Fruit fly (Drosophila melanogaster) whole organism, embryonic: Measurements from ENCODE around the gene Ilp6.

ENCODE experiments used
- Antp ChIP-seq: fragments of 200-800 bp; sonication (Bioruptor generic); optimal IDR thresholded peaks from 3 replicates; lab custom pipeline; 2016; ENCODE audit warnings: missing biosample characterization, missing genetic modification characterization
- Awh ChIP-seq: fragments of 200-800 bp; sonication (Bioruptor generic); IDR thresholded peaks from 2 replicates; pipeline ENCODE4, ENCODE4 v1.3.6; 2022; ENCODE audit warnings: missing biosample characterization, missing genetic modification characterization
- B-H1 ChIP-seq: fragments of 200-800 bp; sonication (Bioruptor generic); IDR thresholded peaks from 3 replicates; pipeline ENCODE4 v1.3.6; 2022; ENCODE audit warnings: missing biosample characterization, missing genetic modification characterization
- B-H2 ChIP-seq: fragments of 200-800 bp; sonication (Bioruptor generic); optimal IDR thresholded peaks from 2 replicates; lab custom pipeline; 2018; ENCODE audit warnings: missing biosample characterization, mild to moderate bottlenecking, missing genetic modification characterization
- CG10209 ChIP-seq: fragments of 200-800 bp; sonication (Bioruptor generic); optimal IDR thresholded peaks from 3 replicates; lab custom pipeline; 2017; ENCODE audit warnings: missing biosample characterization, mild to moderate bottlenecking, missing genetic modification characterization, missing genetic modification reagents
- CG12071 ChIP-seq: fragments of 200-800 bp; sonication (Bioruptor generic); optimal IDR thresholded peaks from 3 replicates; lab custom pipeline; 2018; ENCODE audit warnings: missing biosample characterization, mild to moderate bottlenecking, missing genetic modification characterization
- CG13296 ChIP-seq: fragments of 200-800 bp; sonication (Bioruptor generic); optimal IDR thresholded peaks from 3 replicates; lab custom pipeline; 2018; ENCODE audit warnings: missing biosample characterization, mild to moderate bottlenecking, missing genetic modification characterization
- CG13424 ChIP-seq: fragments of 200-800 bp; sonication (Bioruptor generic); optimal IDR thresholded peaks from 2 replicates; lab custom pipeline; 2019; ENCODE audit warnings: missing biosample characterization, mild to moderate bottlenecking, missing genetic modification characterization, moderate library complexity
- CG15269 ChIP-seq: fragments of 200-800 bp; sonication (Bioruptor generic); optimal IDR thresholded peaks from 2 replicates; lab custom pipeline; 2018; ENCODE audit warnings: missing biosample characterization, mild to moderate bottlenecking, missing genetic modification characterization, moderate library complexity
- CG17186 ChIP-seq: fragments of 200-800 bp; sonication (Bioruptor generic); optimal IDR thresholded peaks from 3 replicates; lab custom pipeline; 2017; ENCODE audit warnings: missing biosample characterization, missing genetic modification reagents, missing genetic modification characterization
- CG17361 ChIP-seq: fragments of 200-800 bp; sonication (Bioruptor generic); IDR thresholded peaks from 3 replicates; pipeline ENCODE4 v1.3.6; 2022; ENCODE audit warnings: missing biosample characterization, missing genetic modification characterization
- CG17385 ChIP-seq: fragments of 200-800 bp; sonication (Bioruptor generic); optimal IDR thresholded peaks from 3 replicates; lab custom pipeline; 2018; ENCODE audit warnings: missing biosample characterization, mild to moderate bottlenecking, missing genetic modification characterization
- CG18011 ChIP-seq: fragments of 200-800 bp; sonication (Bioruptor generic); optimal IDR thresholded peaks from 2 replicates; lab custom pipeline; 2017; ENCODE audit warnings: missing biosample characterization, missing genetic modification characterization, mild to moderate bottlenecking, moderate library complexity, missing genotype
- CG3065 ChIP-seq: fragments of 200-800 bp; sonication (Bioruptor generic); optimal IDR thresholded peaks from 2 replicates; lab custom pipeline; 2016; ENCODE audit warnings: missing biosample characterization, missing genetic modification characterization
- CG32767 ChIP-seq: fragments of 200-800 bp; sonication (Bioruptor generic); IDR thresholded peaks from 2 replicates; pipeline ENCODE4 v1.3.6; 2022; ENCODE audit warnings: missing biosample characterization, missing genetic modification characterization
- CG32772 ChIP-seq: fragments of 200-800 bp; sonication (Bioruptor generic); IDR thresholded peaks from 2 replicates; pipeline ENCODE4 v1.3.6; 2022; ENCODE audit warnings: missing biosample characterization, missing genetic modification characterization
- CG4282 ChIP-seq: fragments of 200-800 bp; sonication (Bioruptor generic); optimal IDR thresholded peaks from 2 replicates; lab custom pipeline; 2016; ENCODE audit warnings: missing biosample characterization, missing genetic modification characterization
- CG7357 ChIP-seq: fragments of 200-800 bp; sonication (Bioruptor generic); IDR thresholded peaks from 3 replicates; pipeline ENCODE4 v1.3.6; 2022; ENCODE audit warnings: missing biosample characterization, missing genetic modification characterization
- CG9609 ChIP-seq: fragments of 200-800 bp; sonication (Bioruptor generic); optimal IDR thresholded peaks from 3 replicates; lab custom pipeline; 2016; ENCODE audit warnings: missing biosample characterization, missing genetic modification characterization
- CTCF ChIP-seq: fragments of 200-800 bp; sonication (Bioruptor generic); optimal IDR thresholded peaks from 2 replicates; lab custom pipeline; 2017; ENCODE audit warnings: missing biosample characterization, mild to moderate bottlenecking, missing genetic modification characterization, moderate library complexity
- Camta ChIP-seq: fragments of 200-800 bp; sonication (Bioruptor generic); optimal IDR thresholded peaks from 2 replicates; lab custom pipeline; 2016; ENCODE audit warnings: missing biosample characterization, missing genetic modification characterization
- D19A ChIP-seq: fragments of 200-800 bp; optimal IDR thresholded peaks from 3 replicates; lab custom pipeline; 2019; ENCODE audit warnings: missing biosample characterization, mild to moderate bottlenecking, missing genetic modification characterization, moderate library complexity
- D19B ChIP-seq: fragments of 200-800 bp; sonication (Bioruptor generic); optimal IDR thresholded peaks from 2 replicates; lab custom pipeline; 2017; ENCODE audit warnings: missing biosample characterization, mild to moderate bottlenecking, missing genetic modification characterization
- Doc2 ChIP-seq: fragments of 200-800 bp; sonication (Bioruptor generic); IDR thresholded peaks from 2 replicates; pipeline ENCODE4 v1.3.6; 2022; ENCODE audit warnings: missing biosample characterization, missing genetic modification characterization
- Dp ChIP-seq: fragments of 200-800 bp; sonication (Bioruptor generic); optimal IDR thresholded peaks from 2 replicates; lab custom pipeline; 2018; ENCODE audit warnings: missing biosample characterization, mild to moderate bottlenecking, missing genetic modification characterization, moderate library complexity
- Fer3 ChIP-seq: fragments of 200-800 bp; sonication (Bioruptor generic); optimal IDR thresholded peaks from 2 replicates; lab custom pipeline; 2018; ENCODE audit warnings: missing biosample characterization, mild to moderate bottlenecking, missing genetic modification characterization, moderate library complexity
- Gsc ChIP-seq: fragments of 200-800 bp; sonication (Bioruptor generic); IDR thresholded peaks from 2 replicates; pipeline ENCODE4 v1.3.6; 2022; ENCODE audit warnings: missing biosample characterization, missing genetic modification characterization
- Hmx ChIP-seq: fragments of 200-800 bp; sonication (Bioruptor generic); optimal IDR thresholded peaks from 2 replicates; lab custom pipeline; 2016; ENCODE audit warnings: missing biosample characterization, missing genetic modification characterization
- Hr39 ChIP-seq: fragments of >200 bp; optimal IDR thresholded peaks from 2 replicates; lab custom pipeline; 2017
- Hr78 ChIP-seq, 2 experiments: fragments of 200-800 bp in 1 of 2; fragments of >200 bp in 1 of 2; sonication (Bioruptor generic) in 1 of 2; optimal IDR thresholded peaks; 2 replicates each; lab custom pipeline; 2017 to 2019; ENCODE audit warnings: missing biosample characterization in 2 of 2, missing genetic modification characterization in 2 of 2, mild to moderate bottlenecking in 1 of 2, moderate library complexity in 1 of 2
- Jarid2 ChIP-seq: fragments of 200-800 bp; sonication (Bioruptor generic); optimal IDR thresholded peaks from 3 replicates; lab custom pipeline; 2017; ENCODE audit warnings: mild to moderate bottlenecking, missing biosample characterization, missing genetic modification reagents, missing genetic modification characterization
- Meics ChIP-seq: fragments of 200-800 bp; sonication (Bioruptor generic); optimal IDR thresholded peaks from 2 replicates; lab custom pipeline; 2017; ENCODE audit warnings: missing biosample characterization, mild to moderate bottlenecking, missing genetic modification characterization
- Mrtf ChIP-seq: fragments of 200-800 bp; sonication (Bioruptor generic); IDR thresholded peaks from 3 replicates; pipeline ENCODE4 v1.3.6; 2022; ENCODE audit warnings: missing biosample characterization, missing genetic modification characterization
- Myb ChIP-seq: fragments of 200-800 bp; sonication (Bioruptor generic); optimal IDR thresholded peaks from 2 replicates; lab custom pipeline; 2016; ENCODE audit warnings: missing biosample characterization, missing genetic modification characterization
- NFAT ChIP-seq: fragments of 200-800 bp; sonication (Bioruptor generic); IDR thresholded peaks from 2 replicates; pipeline ENCODE4 v1.3.6; 2022; ENCODE audit warnings: missing biosample characterization, missing genetic modification characterization
- NK7.1 ChIP-seq: fragments of 200-800 bp; sonication (Bioruptor generic); optimal IDR thresholded peaks from 3 replicates; lab custom pipeline; 2016; ENCODE audit warnings: missing biosample characterization, missing genetic modification characterization
- PHDP ChIP-seq: fragments of 200-800 bp; sonication (Bioruptor generic); optimal IDR thresholded peaks from 3 replicates; lab custom pipeline; 2018; ENCODE audit warnings: missing biosample characterization, mild to moderate bottlenecking, missing genetic modification characterization, moderate library complexity
- Pdp1 ChIP-seq, 2 experiments: fragments of 200-800 bp; sonication (Bioruptor generic); optimal IDR thresholded peaks; 3 replicates each; lab custom pipeline; 2016; ENCODE audit warnings: missing biosample characterization in 2 of 2, missing genetic modification characterization in 2 of 2, mild to moderate bottlenecking in 1 of 2, moderate library complexity in 1 of 2
- Usf ChIP-seq: fragments of 200-800 bp; sonication (Bioruptor generic); optimal IDR thresholded peaks from 2 replicates; lab custom pipeline; 2017; ENCODE audit warnings: missing genotype, missing biosample characterization, missing genetic modification characterization
- ase ChIP-seq: fragments of 200-800 bp; sonication (Bioruptor generic); IDR thresholded peaks from 3 replicates; pipeline ENCODE4 v1.3.6; 2022; ENCODE audit warnings: missing biosample characterization, missing genetic modification characterization
- br ChIP-seq: fragments of >200 bp; optimal IDR thresholded peaks from 2 replicates; lab custom pipeline; 2017
- bsh ChIP-seq, 2 experiments: fragments of 200-800 bp; sonication (Bioruptor generic); optimal IDR thresholded peaks; 2 replicates each; lab custom pipeline; 2017 to 2018; ENCODE audit warnings: mild to moderate bottlenecking in 2 of 2, missing biosample characterization in 2 of 2, missing genetic modification characterization in 2 of 2, moderate library complexity in 1 of 2
- danr ChIP-seq: fragments of 200-800 bp; sonication (Bioruptor generic); IDR thresholded peaks from 2 replicates; pipeline ENCODE4 v1.3.6; 2022; ENCODE audit warnings: missing biosample characterization, missing genetic modification characterization
- jigr1 ChIP-seq: fragments of 200-800 bp; sonication (Bioruptor generic); IDR thresholded peaks from 3 replicates; pipeline ENCODE4 v1.3.6; 2022; ENCODE audit warnings: missing biosample characterization, missing genetic modification characterization
- mirr ChIP-seq: fragments of 200-800 bp; sonication (Bioruptor generic); optimal IDR thresholded peaks from 3 replicates; lab custom pipeline; 2018; ENCODE audit warnings: missing biosample characterization, mild to moderate bottlenecking, missing genetic modification characterization
- sim ChIP-seq: fragments of 200-800 bp; sonication (Bioruptor generic); IDR thresholded peaks from 2 replicates; pipeline ENCODE4 v1.3.6; 2022; ENCODE audit warnings: missing biosample characterization, missing genetic modification characterization
- tio ChIP-seq: fragments of 200-800 bp; sonication (Bioruptor generic); optimal IDR thresholded peaks from 2 replicates; lab custom pipeline; 2017; ENCODE audit warnings: missing biosample characterization, missing genetic modification characterization, inconsistent platforms
- trem ChIP-seq: fragments of 200-800 bp; optimal IDR thresholded peaks from 3 replicates; lab custom pipeline; 2019; ENCODE audit warnings: missing biosample characterization, mild to moderate bottlenecking, missing genetic modification characterization, moderate library complexity
- vfl ChIP-seq: fragments of 200-800 bp; sonication (Bioruptor generic); optimal IDR thresholded peaks from 2 replicates; lab custom pipeline; 2016; ENCODE audit warnings: missing biosample characterization, missing genetic modification characterization
- vnd ChIP-seq: fragments of 200-800 bp; sonication (Bioruptor generic); IDR thresholded peaks from 3 replicates; pipeline ENCODE4 v1.3.6; 2022; ENCODE audit warnings: missing biosample characterization, missing genetic modification characterization; ENCODE audit not compliant: partially characterized antibody

Gene Ilp6

DNA sequence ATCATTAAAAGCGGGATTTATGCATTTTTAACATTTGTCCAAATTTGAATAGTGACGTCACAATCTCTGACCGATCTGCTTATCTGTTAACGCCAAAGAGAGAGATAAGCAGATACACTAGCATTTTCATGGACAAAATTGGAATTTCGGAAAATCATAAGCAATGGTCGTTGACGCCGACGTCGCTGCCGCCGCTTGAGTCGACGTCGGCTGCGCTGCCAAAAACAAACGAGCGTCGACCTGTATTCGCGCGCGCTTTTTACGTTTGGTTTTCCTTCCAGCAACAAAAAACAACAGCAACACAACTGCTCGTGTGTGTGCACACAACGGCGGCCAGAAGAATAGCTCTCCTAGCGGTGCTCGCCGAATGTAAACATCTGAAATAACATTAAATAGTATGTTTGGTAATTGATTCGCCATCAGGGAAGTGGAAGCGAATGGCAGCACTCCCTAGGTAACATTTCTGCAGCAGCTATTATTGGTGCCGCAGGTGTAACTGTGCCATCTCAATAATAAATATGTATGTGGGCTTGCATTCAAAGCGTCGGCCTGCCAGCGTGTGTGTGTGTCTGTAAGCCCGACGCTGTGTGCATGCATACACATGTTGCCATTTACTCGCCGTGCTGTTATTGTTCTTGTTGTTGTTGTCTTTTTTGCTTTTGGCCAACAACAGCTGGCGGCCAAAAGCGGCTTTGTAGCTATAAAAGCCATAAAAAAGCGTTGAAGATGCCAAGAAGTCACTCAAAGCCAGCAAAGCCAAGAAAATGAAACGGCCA lies 34.0 kb downstream of the Ilp6 start (continued):
- TF ChIP-seq NFAT (GFP tag; lab: Robert Waterston, UW): peak; percentile 95
- TF ChIP-seq Mrtf (GFP tag; lab: Robert Waterston, UW): peak; percentile 96
- TF ChIP-seq mirr: peak; percentile 75
- peak; percentile 94 for TF ChIP-seq Gsc
- peak; percentile 97 for TF ChIP-seq CG15269 (tag; lab: Kevin White, UChicago)
- TF ChIP-seq sim (GFP tag; lab: Robert Waterston, UW): peak; percentile 93
- peak; percentile 91 for TF ChIP-seq CG9609 (GFP tag; lab: Kevin White, UChicago)
- peak; percentile 97 to 98 for TF ChIP-seq bsh (GFP tag; optimal IDR thresholded peaks at IDR 0.05; lab: Kevin White, UChicago)
- TF ChIP-seq CG17186 (GFP tag; lab: Kevin White, UChicago): peak; percentile 86
- TF ChIP-seq Fer3 (tag; lab: Kevin White, UChicago): peak; percentile 92
- TF ChIP-seq CG10209 (GFP tag; lab: Kevin White, UChicago): peak; percentile 95
- TF ChIP-seq CG13424 (tag; lab: Kevin White, UChicago): peak; percentile 93
- peak; percentile 98 for TF ChIP-seq CG32767 (GFP tag; lab: Robert Waterston, UW)
- peak; percentile 96 for TF ChIP-seq danr (GFP tag; lab: Robert Waterston, UW)
- peak; percentile 84 for TF ChIP-seq CG4282 (GFP tag; lab: Kevin White, UChicago)
- peak; percentile 96 for TF ChIP-seq B-H1
- TF ChIP-seq D19A (tag; lab: Kevin White, UChicago): peak; percentile 88
- peak; percentile 83 for TF ChIP-seq trem (tag; lab: Kevin White, UChicago)
- TF ChIP-seq CG13296 (GFP tag; lab: Kevin White, UChicago): peak; percentile 89
- peak; percentile 93 for TF ChIP-seq CG17385 (GFP tag; lab: Kevin White, UChicago)
- TF ChIP-seq Awh (GFP tag; lab: Robert Waterston, UW): peak; percentile 99
- TF ChIP-seq Camta: peak; percentile 83
- no peak for TF ChIP-seq br
- TF ChIP-seq CG12071 (GFP tag; lab: Kevin White, UChicago): peak; percentile 97
- TF ChIP-seq NK7.1: peak; percentile 90
- TF ChIP-seq vfl (GFP tag; lab: Kevin White, UChicago): peak; percentile 88
- TF ChIP-seq Hr78 (GFP tag; optimal IDR thresholded peaks at IDR 0.05; lab: Kevin White, UChicago): peak in 1 of 2 experiments; percentile 84
- peak; percentile 73 for TF ChIP-seq Doc2 (GFP tag; lab: Robert Waterston, UW)
- peak; percentile 30 for TF ChIP-seq Dp (GFP tag; lab: Kevin White, UChicago)
- peak; percentile 75 for TF ChIP-seq D19B
- TF ChIP-seq Antp (GFP tag; lab: Kevin White, UChicago): peak; percentile 94
- peak; percentile 83 for TF ChIP-seq Jarid2 (GFP tag; lab: Kevin White, UChicago)
- TF ChIP-seq B-H2 (GFP tag; lab: Kevin White, UChicago): peak; percentile 19
- peak; percentile 69 for TF ChIP-seq CG3065
- TF ChIP-seq Pdp1 (GFP tag; optimal IDR thresholded peaks at IDR 0.05; lab: Kevin White, UChicago): peak; percentile 84 to 90
- TF ChIP-seq CTCF (GFP tag; lab: Kevin White, UChicago): peak; percentile 62
- peak; percentile 90 for TF ChIP-seq Usf (GFP tag; lab: Kevin White, UChicago)
- peak; percentile 60 for TF ChIP-seq Hmx (GFP tag; lab: Kevin White, UChicago)
- peak; percentile 81 for TF ChIP-seq Myb (GFP tag; lab: Kevin White, UChicago)
- peak; percentile 81 for TF ChIP-seq tio
- peak; percentile 92 for TF ChIP-seq Meics
- peak; percentile 97 for TF ChIP-seq ase (GFP tag; lab: Robert Waterston, UW)
- TF ChIP-seq CG7357 (GFP tag; lab: Robert Waterston, UW): peak; percentile 89
- no peak for TF ChIP-seq vnd (GFP tag; lab: Robert Waterston, UW)
- peak; percentile 94 for TF ChIP-seq jigr1 (GFP tag; lab: Robert Waterston, UW)
- peak; percentile 98 for TF ChIP-seq CG32772 (GFP tag; lab: Robert Waterston, UW)
- no peak for TF ChIP-seq Hr39 (lab: Kevin White, UChicago)
- peak; percentile 80 for TF ChIP-seq CG18011 (GFP tag; lab: Kevin White, UChicago)
- peak; percentile 95 for TF ChIP-seq PHDP (tag; lab: Kevin White, UChicago)
- TF ChIP-seq CG17361 (GFP tag; lab: Robert Waterston, UW): peak; percentile 90
